Worm (Caenorhabditis elegans): ENCODE data around the gene mdt-10.

DNA sequence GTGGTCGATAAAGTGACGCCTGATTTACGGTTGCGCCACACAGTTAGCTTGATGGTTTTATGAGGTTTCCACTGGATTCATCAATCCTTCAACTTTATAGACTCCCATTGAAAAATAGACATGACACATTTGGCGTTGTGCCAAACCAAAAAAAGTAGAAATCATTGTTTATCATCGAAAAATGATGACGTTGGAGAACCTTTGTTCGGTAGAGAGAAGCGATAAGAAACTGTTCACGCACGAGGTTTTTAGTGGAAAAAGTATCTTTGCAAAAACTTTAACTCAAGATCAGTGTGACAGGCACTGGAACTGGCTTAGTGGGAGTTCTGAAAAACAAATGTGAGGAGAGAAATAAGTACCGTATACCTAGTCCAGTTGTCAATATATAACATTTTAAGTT is 41.2 kb downstream of the mdt-10 start:
- TF ChIP-seq lin-39 (tag; optimal IDR thresholded peaks at IDR 0.05) = no peak
- no peak for TF ChIP-seq nhr-25 (tag; optimal IDR thresholded peaks at IDR 0.05)
- no peak for TF ChIP-seq snpc-4 (tag; optimal IDR thresholded peaks at IDR 0.05)
- no peak for TF ChIP-seq nhr-11 (tag; optimal IDR thresholded peaks at IDR 0.05)
- no peak for TF ChIP-seq nhr-237 (tag; optimal IDR thresholded peaks at IDR 0.05)
- TF ChIP-seq mdl-1 (tag; optimal IDR thresholded peaks at IDR 0.05) = no peak
- peak; percentile 24 for TF ChIP-seq skn-1 (tag; optimal IDR thresholded peaks at IDR 0.05)
- TF ChIP-seq ceh-82 (tag; optimal IDR thresholded peaks at IDR 0.05) = no peak
- no peak for TF ChIP-seq nhr-77 (tag; optimal IDR thresholded peaks at IDR 0.05)
- no peak for TF ChIP-seq ama-1 (optimal IDR thresholded peaks at IDR 0.05)
- no peak for TF ChIP-seq mab-5 (tag; optimal IDR thresholded peaks at IDR 0.05)
- TF ChIP-seq lin-13 (GFP tag; optimal IDR thresholded peaks at IDR 0.05) = no peak
- TF ChIP-seq elt-3 (tag; optimal IDR thresholded peaks at IDR 0.05) = no peak
- TF ChIP-seq fos-1 (tag; optimal IDR thresholded peaks at IDR 0.05) = peak; percentile 26

Measured in whole organism, L2 larva.